Fruit fly (Drosophila melanogaster): Measurements from ENCODE around the gene CG6834.

The CG6834 gene

dm6 chr3R:11678016-11678415 is 9.9 kb downstream of the CG6834 start, which contains the start of gene CG18476:
CG18476 (minus strand) TSS chr3R:11678116.
- no peak for TF ChIP-seq CTCF (optimal IDR thresholded peaks at IDR 0.05)
- TF ChIP-seq CG8478 (optimal IDR thresholded peaks at IDR 0.05): no peak

dm6 chr3R:11673955-11674663 is 13.8 kb downstream of the CG6834 start, which contains the start of gene CG14715:
CG14715 (plus strand) TSS chr3R:11674221.
- no peak for TF ChIP-seq CG8478 (optimal IDR thresholded peaks at IDR 0.05)
- TF ChIP-seq CTCF (optimal IDR thresholded peaks at IDR 0.05): no peak

- TF ChIP-seq CTCF (optimal IDR thresholded peaks at IDR 0.05): no peak
- TF ChIP-seq CG8478 (optimal IDR thresholded peaks at IDR 0.05): no peak
Measured at dm6 chr3R:11671784-11672183, 16.1 kb downstream of the CG6834 start.

dm6 chr3R:11670888-11671287 is 17.0 kb downstream of the CG6834 start:
- TF ChIP-seq CG8478 (optimal IDR thresholded peaks at IDR 0.05) (no peak), CTCF (optimal IDR thresholded peaks at IDR 0.05) (no peak)

dm6 chr3R:11669954-11670347 is 18.0 kb downstream of the CG6834 start:
- TF ChIP-seq CG8478 (optimal IDR thresholded peaks at IDR 0.05) (no peak), CTCF (optimal IDR thresholded peaks at IDR 0.05) (no peak)

- TF ChIP-seq CTCF (optimal IDR thresholded peaks at IDR 0.05) (no peak), CG8478 (optimal IDR thresholded peaks at IDR 0.05) (no peak)
Measured at dm6 chr3R:11669017-11669953, 18.6 kb downstream of the CG6834 start.

- no peak for TF ChIP-seq CTCF (optimal IDR thresholded peaks at IDR 0.05)
- TF ChIP-seq CG8478 (optimal IDR thresholded peaks at IDR 0.05): no peak
Measured at dm6 chr3R:11665925-11666687, 21.8 kb downstream of the CG6834 start.

dm6 chr3R:11665508-11665907 is 22.4 kb downstream of the CG6834 start:
- no peak for TF ChIP-seq CG8478 (optimal IDR thresholded peaks at IDR 0.05)
- peak; percentile 92 for TF ChIP-seq CTCF (optimal IDR thresholded peaks at IDR 0.05)

dm6 chr3R:11663441-11663840 is 24.5 kb downstream of the CG6834 start:
- TF ChIP-seq CG8478 (optimal IDR thresholded peaks at IDR 0.05): no peak
- TF ChIP-seq CTCF (optimal IDR thresholded peaks at IDR 0.05): no peak

dm6 chr3R:11662617-11663016 is 25.3 kb downstream of the CG6834 start:
- TF ChIP-seq CTCF (optimal IDR thresholded peaks at IDR 0.05) (no peak), CG8478 (optimal IDR thresholded peaks at IDR 0.05) (no peak)

dm6 chr3R:11661712-11662111 is 26.2 kb downstream of the CG6834 start:
- TF ChIP-seq CTCF (optimal IDR thresholded peaks at IDR 0.05): no peak

- TF ChIP-seq CTCF (optimal IDR thresholded peaks at IDR 0.05) (no peak), CG8478 (optimal IDR thresholded peaks at IDR 0.05) (no peak)
Measured at dm6 chr3R:11661187-11661586, 26.7 kb downstream of the CG6834 start.

dm6 chr3R:11657786-11658193 is 30.1 kb downstream of the CG6834 start:
- TF ChIP-seq CTCF (optimal IDR thresholded peaks at IDR 0.05): no peak
- TF ChIP-seq CG8478 (optimal IDR thresholded peaks at IDR 0.05): no peak

dm6 chr3R:11656614-11657216 is 31.2 kb downstream of the CG6834 start:
- TF ChIP-seq CTCF (optimal IDR thresholded peaks at IDR 0.05) (no peak), CG8478 (optimal IDR thresholded peaks at IDR 0.05) (no peak)

Data from S2 (cell line).